Worm (Caenorhabditis elegans) whole organism, L4/young adult: ENCODE results near the gene grd-10.
"Not testable (repeated sequence)": the region's sequence is repeated elsewhere in the genome, so short reads cannot be mapped to it uniquely, and the experiment has no call there.

Experiments
- W03F9.2 ChIP-seq: fragments of 150-350 bp; optimal IDR thresholded peaks from 2 replicates; lab custom pipeline; 2014; ENCODE audit warnings: missing biosample characterization, missing genetic modification characterization
- dao-5 ChIP-seq: sonication (generic microtip); optimal IDR thresholded peaks from 2 replicates; lab custom pipeline; 2016; ENCODE audit warnings: missing genotype, missing genetic modification characterization, moderate library complexity, missing compliant biosample characterization
- him-1 ChIP-seq: sonication (generic microtip); optimal IDR thresholded peaks from 2 replicates; lab custom pipeline; 2016; ENCODE audit warnings: missing genotype, missing genetic modification reagents, missing genetic modification characterization, missing compliant biosample characterization

Gene grd-10

DNA sequence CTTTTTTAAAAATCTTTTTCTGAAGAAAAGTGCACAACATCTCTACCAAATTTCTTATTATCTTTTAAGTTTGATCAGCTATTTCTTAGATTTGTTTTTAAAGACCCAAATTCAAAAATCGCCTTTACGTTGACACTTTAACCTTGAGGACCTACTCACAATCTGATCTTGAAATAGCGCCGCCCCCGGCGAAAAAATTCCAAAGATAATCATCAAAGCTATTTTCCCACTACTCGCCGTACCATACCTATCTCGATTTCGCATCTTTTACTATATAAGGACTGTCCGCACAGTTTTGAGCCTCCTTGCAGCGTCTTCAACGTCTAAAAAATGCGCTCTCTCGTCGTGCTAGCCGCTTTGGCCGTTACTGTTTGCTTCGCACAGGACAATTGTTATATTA is at the start of gene grd-10:
grd-10 (plus strand) TSS at position 208 of the 400 bp plus-strand sequence.
- TF ChIP-seq dao-5 (tag; lab: Kevin White, UChicago) (no peak), W03F9.2 (tag; lab: Kevin White, UChicago) (no peak), him-1 (tag; lab: Kevin White, UChicago) (no peak)

DNA sequence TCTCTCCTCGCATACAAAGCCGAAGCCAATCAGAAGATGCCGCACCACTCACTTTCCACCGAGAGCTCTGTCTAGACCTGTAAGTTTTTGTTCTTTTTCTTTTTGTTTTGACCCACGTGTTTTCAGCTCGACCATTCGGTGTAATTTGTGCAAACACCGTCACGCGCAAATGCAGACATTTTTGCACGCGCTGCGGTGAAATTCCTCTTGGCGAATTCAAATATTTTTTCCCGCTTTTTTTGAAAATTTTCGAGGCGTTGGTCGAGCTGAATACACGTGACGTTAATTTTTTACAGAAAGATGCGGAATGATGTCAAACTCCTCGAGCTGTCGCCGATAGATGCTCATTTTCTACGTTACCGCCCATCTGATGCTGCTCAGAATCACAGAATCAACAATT is 46.8 kb upstream of the grd-10 start, which contains the start of gene C04C3.4:
C04C3.4 (plus strand) TSS at position 301 of the 400 bp plus-strand sequence.
- TF ChIP-seq W03F9.2, dao-5, him-1 (tag; lab: Kevin White, UChicago): not testable (repeated sequence)

ce11 chrIV:3395581-3395980 is 45.3 kb upstream of the grd-10 start, which contains the start of gene C04C3.14:
C04C3.14 (plus strand) TSS chrIV:3395881.
- TF ChIP-seq dao-5 (tag; lab: Kevin White, UChicago) (no peak), him-1 (tag; lab: Kevin White, UChicago) (no peak), W03F9.2 (tag; lab: Kevin White, UChicago) (no peak)

DNA sequence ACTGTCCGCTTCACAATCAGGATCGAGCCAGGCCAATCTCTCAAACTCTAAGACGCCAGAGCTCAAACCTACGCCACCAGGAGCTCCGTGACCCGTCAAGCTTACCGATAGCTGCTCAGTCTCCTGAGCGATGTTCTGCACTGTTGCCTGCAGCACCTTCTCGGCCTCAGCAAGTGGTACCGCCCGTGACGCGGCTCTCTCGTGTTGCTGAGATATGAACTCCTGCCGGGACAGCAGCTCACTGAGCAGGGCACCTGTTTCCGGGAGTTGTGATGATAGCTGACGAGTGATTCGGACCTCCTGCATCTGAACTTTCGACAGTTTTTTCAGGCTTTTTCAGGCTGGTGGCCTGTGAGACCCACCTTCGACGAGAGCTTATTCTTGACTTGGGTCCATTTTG is 42.8 kb upstream of the grd-10 start:
- TF ChIP-seq dao-5 (tag; lab: Kevin White, UChicago) = no peak

ce11 chrIV:3399015-3399722 is 41.7 kb upstream of the grd-10 start, which contains the start of the genes dyf-3 and pdhb-1:
dyf-3 (minus strand) TSS chrIV:3399231.
pdhb-1 (plus strand) TSS chrIV:3399672.
- no peak for TF ChIP-seq him-1 (tag; lab: Kevin White, UChicago)
- no peak for TF ChIP-seq dao-5 (tag; lab: Kevin White, UChicago)
- TF ChIP-seq W03F9.2 (tag; lab: Kevin White, UChicago) = no peak

DNA sequence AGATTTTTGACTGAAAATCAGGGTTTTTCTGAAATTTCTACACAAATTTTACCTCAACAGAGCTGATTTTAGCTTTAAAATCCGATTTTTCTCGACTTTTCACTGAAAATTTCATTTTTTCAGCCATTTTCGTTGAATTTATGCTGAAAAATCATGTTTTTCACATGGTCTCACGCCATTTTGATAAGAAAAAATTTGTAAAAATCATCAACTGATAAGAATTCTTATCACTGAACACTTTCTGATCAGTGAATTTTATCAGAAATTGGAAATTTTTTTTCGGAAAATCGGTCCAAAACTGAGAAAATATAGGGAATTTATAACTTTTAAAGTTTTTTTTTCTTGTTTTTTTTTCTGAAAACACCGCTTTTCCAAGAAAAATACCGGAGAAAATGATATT is 39.9 kb upstream of the grd-10 start:
- TF ChIP-seq W03F9.2 (tag; lab: Kevin White, UChicago) (no peak), dao-5 (tag; lab: Kevin White, UChicago) (no peak), him-1 (tag; lab: Kevin White, UChicago) (no peak)

DNA sequence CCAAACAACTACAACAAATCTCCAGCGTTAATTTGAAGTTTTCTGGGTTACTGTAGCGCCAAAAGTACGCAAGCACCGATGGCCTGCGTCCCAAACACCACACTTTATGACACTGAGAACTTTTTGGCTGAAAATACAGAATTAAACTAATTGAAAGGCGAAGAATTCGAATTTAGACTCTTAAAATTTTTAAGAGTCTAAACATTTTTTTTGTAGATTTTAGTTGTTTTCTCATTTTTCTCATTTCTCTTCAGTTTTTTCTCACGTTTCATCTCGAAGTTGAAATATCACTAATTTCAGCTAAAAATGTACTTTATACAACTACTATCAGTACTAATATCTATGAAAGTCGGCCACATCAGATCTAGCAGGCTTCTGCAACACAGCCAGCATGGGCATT is 25.5 kb upstream of the grd-10 start, which contains the start of gene lgc-9:
lgc-9 (plus strand) TSS at position 301 of the 400 bp plus-strand sequence.
- TF ChIP-seq him-1 (tag; lab: Kevin White, UChicago) = no peak

DNA sequence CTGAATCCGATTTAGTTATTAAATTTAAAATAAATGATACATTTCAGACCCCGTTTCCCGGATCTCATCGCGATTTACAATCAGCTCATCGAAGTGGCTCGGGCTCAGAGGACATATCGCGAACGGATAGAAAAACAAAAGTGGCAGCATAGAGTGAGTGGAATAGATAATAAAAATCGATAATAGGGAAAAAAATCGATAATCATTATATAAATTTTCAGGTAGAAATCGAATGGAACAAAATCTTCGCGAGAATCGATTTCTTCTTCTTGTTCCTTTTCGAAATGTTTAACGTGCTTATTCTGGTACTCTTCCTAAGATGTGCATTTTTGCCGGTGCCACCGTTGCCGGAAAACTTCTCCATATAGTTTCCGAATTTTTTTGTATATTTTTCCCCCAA is 22.1 kb upstream of the grd-10 start:
- no peak for TF ChIP-seq dao-5 (tag; lab: Kevin White, UChicago)
- no peak for TF ChIP-seq him-1 (tag; lab: Kevin White, UChicago)
- no peak for TF ChIP-seq W03F9.2 (tag; lab: Kevin White, UChicago)

DNA sequence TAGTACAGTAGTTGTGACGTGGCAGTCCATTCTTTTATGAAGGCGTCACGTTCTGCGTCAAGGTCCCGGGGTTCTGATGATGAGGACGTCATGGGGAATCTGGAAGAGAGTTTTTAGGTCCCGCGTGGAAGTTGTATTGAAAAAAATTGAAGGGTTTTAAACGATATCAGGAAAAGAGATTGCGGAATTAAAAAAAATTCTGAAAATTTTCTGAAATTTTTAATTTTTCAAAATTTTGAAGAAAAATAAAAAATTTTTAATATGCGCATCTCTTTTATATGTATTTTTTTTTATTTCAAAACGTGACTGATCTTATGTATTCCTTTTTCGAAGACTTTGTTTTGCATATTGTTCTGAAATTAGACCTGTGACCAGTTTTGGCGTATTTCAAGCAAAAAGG is 18.3 kb upstream of the grd-10 start, which contains the start of gene C04C3.6:
C04C3.6 (minus strand) TSS at position 101 of the 400 bp plus-strand sequence.
- TF ChIP-seq W03F9.2 (tag; lab: Kevin White, UChicago) (no peak), him-1 (tag; lab: Kevin White, UChicago) (no peak), dao-5 (tag; lab: Kevin White, UChicago) (no peak)

DNA sequence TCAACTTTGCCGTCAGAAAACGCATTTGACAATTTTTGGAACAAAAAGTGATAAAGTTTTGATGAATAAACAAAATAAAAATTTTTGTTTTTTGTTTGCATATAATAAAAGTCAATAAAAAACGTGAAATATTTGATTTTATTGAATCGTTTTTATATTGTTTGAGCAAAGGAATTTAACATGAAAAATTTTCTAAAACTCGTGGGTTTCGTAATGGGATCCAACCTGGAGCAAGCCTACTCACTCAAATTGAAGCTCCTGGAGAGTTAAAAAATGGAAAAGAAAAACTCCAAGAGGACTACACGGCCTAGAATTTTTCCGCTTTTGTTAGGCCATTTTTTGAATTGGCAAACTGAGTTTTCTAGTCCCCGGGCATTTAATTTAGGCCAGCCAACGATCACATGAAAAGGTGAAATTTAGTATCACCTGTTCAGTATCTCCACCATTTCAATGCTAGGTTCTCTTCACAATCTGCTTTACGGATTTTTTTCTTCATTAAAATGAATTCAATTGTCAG is 12.4 kb upstream of the grd-10 start, which contains the start of the genes C04C3.9 and srz-60:
C04C3.9 (minus strand) TSS at position 101 of the 517 bp plus-strand sequence.
srz-60 (plus strand) TSS at position 467 of the 517 bp plus-strand sequence.
- TF ChIP-seq him-1 (tag; lab: Kevin White, UChicago) (no peak), dao-5 (tag; lab: Kevin White, UChicago) (no peak), W03F9.2 (tag; lab: Kevin White, UChicago) (no peak)

DNA sequence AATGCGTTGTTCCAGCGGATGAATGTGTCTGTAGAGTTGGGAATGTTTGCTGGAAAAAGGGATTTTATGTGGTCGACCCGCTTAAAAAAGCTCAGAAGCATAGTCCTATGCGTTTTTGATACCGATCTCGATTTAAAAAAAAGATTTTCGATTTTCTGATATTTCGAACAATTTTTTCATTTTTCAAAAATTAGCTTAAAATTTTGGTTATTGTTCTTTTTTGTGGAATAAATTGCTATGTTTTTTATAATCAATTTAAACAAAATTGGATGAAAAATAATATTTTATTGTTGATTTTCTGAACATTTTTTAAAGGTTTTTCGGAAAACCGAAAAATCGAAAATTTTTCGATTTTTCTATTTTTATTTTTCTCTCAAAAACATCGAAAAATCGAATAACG is 7.5 kb upstream of the grd-10 start, which contains the start of gene C04C3.7:
C04C3.7 (minus strand) TSS at position 101 of the 400 bp plus-strand sequence.
- TF ChIP-seq him-1, W03F9.2, dao-5 (tag; lab: Kevin White, UChicago): not testable (repeated sequence)

DNA sequence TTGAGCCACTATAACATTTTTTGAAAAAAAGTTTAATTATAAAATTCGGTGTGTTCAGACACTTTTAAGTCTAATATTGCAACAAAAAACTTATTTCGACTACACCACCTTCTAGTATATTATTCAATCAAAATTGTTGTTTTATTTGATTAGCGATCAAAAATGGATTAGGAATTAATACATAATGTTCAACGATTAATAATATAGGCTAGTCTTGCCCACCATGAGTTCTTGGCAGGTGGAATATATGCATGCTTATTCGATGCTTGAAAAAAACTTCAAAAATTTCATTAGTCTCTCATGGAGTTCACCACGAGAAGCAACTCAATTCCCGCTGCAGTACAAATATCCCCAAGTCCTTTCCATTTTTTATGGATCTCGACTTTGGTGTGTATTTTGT is 4.8 kb upstream of the grd-10 start, which contains the start of gene srz-32:
srz-32 (plus strand) TSS at position 301 of the 400 bp plus-strand sequence.
- TF ChIP-seq W03F9.2 (tag; lab: Kevin White, UChicago) = no peak
- TF ChIP-seq him-1 (tag; lab: Kevin White, UChicago) = no peak
- TF ChIP-seq dao-5 (tag; lab: Kevin White, UChicago) = no peak

ce11 chrIV:3438022-3438421 is 2.8 kb upstream of the grd-10 start, which contains the start of gene grd-13:
grd-13 (plus strand) TSS chrIV:3438312.
- TF ChIP-seq dao-5 (tag; lab: Kevin White, UChicago) (no peak), W03F9.2 (tag; lab: Kevin White, UChicago) (no peak), him-1 (tag; lab: Kevin White, UChicago) (no peak)
